Fruit fly (Drosophila melanogaster) whole organism: ENCODE measurements around the gene CG11529.

Source experiments
- CG8478 ChIP-seq: fragments of >200 bp; optimal IDR thresholded peaks from 2 replicates; lab custom pipeline; 2018; ENCODE audit warnings: inconsistent platforms
- Dll ChIP-seq: fragments of >200 bp; optimal IDR thresholded peaks from 2 replicates; lab custom pipeline; 2017
- EcR ChIP-seq, 2 experiments: fragments of >200 bp; optimal IDR thresholded peaks; 2 replicates each; lab custom pipeline; 2017; ENCODE audit warnings: missing biosample characterization in 2 of 2, missing genetic modification characterization in 2 of 2, missing genetic modification reagents in 2 of 2
- pan ChIP-seq: fragments of >200 bp; optimal IDR thresholded peaks from 2 replicates; lab custom pipeline; 2017
- psq ChIP-seq: fragments of >200 bp; optimal IDR thresholded peaks from 2 replicates; lab custom pipeline; 2017

dm6 chr3L:12223635-12224016, 26.0 kb downstream of the CG11529 start:
- TF ChIP-seq CG8478 (lab: Kevin White, UChicago) (no peak), psq (lab: Kevin White, UChicago) (no peak), Dll (lab: Kevin White, UChicago) (no peak), pan (lab: Kevin White, UChicago) (no peak), EcR (GFP tag; optimal IDR thresholded peaks at IDR 0.05; lab: Kevin White, UChicago) (no peak)
